Fruit fly (Drosophila melanogaster) whole organism, embryonic: ENCODE data around the gene Vajk2.

Source experiments
- Bdp1 ChIP-seq: fragments of 200-800 bp; sonication (Bioruptor generic); optimal IDR thresholded peaks from 3 replicates; lab custom pipeline; 2016; ENCODE audit warnings: missing biosample characterization, missing genetic modification characterization
- Bgb ChIP-seq: fragments of 200-800 bp; sonication (Bioruptor generic); IDR thresholded peaks from 2 replicates; pipeline ENCODE4 v1.3.6; 2022; ENCODE audit warnings: missing biosample characterization, missing genetic modification characterization; ENCODE audit not compliant: partially characterized antibody
- CG11247 ChIP-seq: fragments of 200-800 bp; sonication (Bioruptor generic); IDR thresholded peaks from 2 replicates; pipeline ENCODE4 v1.3.6; 2022; ENCODE audit warnings: missing biosample characterization, missing genetic modification characterization
- CG12071 ChIP-seq: fragments of 200-800 bp; sonication (Bioruptor generic); optimal IDR thresholded peaks from 3 replicates; lab custom pipeline; 2018; ENCODE audit warnings: missing biosample characterization, mild to moderate bottlenecking, missing genetic modification characterization
- CG14014 ChIP-seq: fragments of 200-800 bp; sonication (Bioruptor generic); IDR thresholded peaks from 2 replicates; pipeline ENCODE4 v1.3.6; 2022; ENCODE audit warnings: missing biosample characterization, missing genetic modification characterization
- CG14860 ChIP-seq: fragments of 200-800 bp; sonication (Bioruptor generic); IDR thresholded peaks from 3 replicates; pipeline ENCODE4 v1.3.6; 2022; ENCODE audit warnings: missing biosample characterization, missing genetic modification characterization; ENCODE audit not compliant: partially characterized antibody
- CG14965 ChIP-seq: fragments of 200-800 bp; sonication (Bioruptor generic); optimal IDR thresholded peaks from 2 replicates; lab custom pipeline; 2016; ENCODE audit warnings: missing biosample characterization, missing genetic modification characterization, borderline replicate concordance
- CG1602 ChIP-seq: fragments of 200-800 bp; sonication (Bioruptor generic); optimal IDR thresholded peaks from 3 replicates; lab custom pipeline; 2016; ENCODE audit warnings: missing biosample characterization, missing genetic modification characterization
- CG1647 ChIP-seq: fragments of 200-800 bp; sonication (Bioruptor generic); optimal IDR thresholded peaks from 3 replicates; lab custom pipeline; 2016; ENCODE audit warnings: missing biosample characterization, missing genetic modification characterization
- CG17186 ChIP-seq: fragments of 200-800 bp; sonication (Bioruptor generic); optimal IDR thresholded peaks from 3 replicates; lab custom pipeline; 2017; ENCODE audit warnings: missing biosample characterization, missing genetic modification reagents, missing genetic modification characterization
- CG17328 ChIP-seq: fragments of 200-800 bp; sonication (Bioruptor generic); IDR thresholded peaks from 2 replicates; pipeline ENCODE4 v1.3.6; 2022; ENCODE audit warnings: missing biosample characterization, missing genetic modification characterization
- CG17829 ChIP-seq: fragments of 200-800 bp; optimal IDR thresholded peaks from 2 replicates; lab custom pipeline; 2019; ENCODE audit warnings: missing biosample characterization, mild to moderate bottlenecking, missing genetic modification characterization, moderate library complexity
- CG18476 ChIP-seq: fragments of 200-800 bp; sonication (Bioruptor generic); optimal IDR thresholded peaks from 2 replicates; lab custom pipeline; 2016; ENCODE audit warnings: missing biosample characterization, mild to moderate bottlenecking, missing genetic modification characterization
- CG18764 ChIP-seq: fragments of 200-800 bp; sonication (Bioruptor generic); optimal IDR thresholded peaks from 3 replicates; lab custom pipeline; 2016; ENCODE audit warnings: missing biosample characterization, missing genetic modification characterization
- CG2678 ChIP-seq: fragments of 200-800 bp; sonication (Bioruptor generic); optimal IDR thresholded peaks from 3 replicates; lab custom pipeline; 2019; ENCODE audit warnings: missing biosample characterization, mild to moderate bottlenecking, missing genetic modification characterization, moderate library complexity
- CG2889 ChIP-seq: fragments of 200-800 bp; sonication (Bioruptor generic); IDR thresholded peaks from 3 replicates; pipeline ENCODE4 v1.3.6; 2022; ENCODE audit warnings: missing biosample characterization, missing genetic modification characterization
- CG6683 ChIP-seq: fragments of 200-800 bp; sonication (Bioruptor generic); optimal IDR thresholded peaks from 2 replicates; lab custom pipeline; 2017; ENCODE audit warnings: missing biosample characterization, mild to moderate bottlenecking, missing genetic modification characterization, missing genetic modification reagents
- CG8359 ChIP-seq: fragments of 200-800 bp; sonication (Bioruptor generic); optimal IDR thresholded peaks from 2 replicates; lab custom pipeline; 2017; ENCODE audit warnings: missing biosample characterization, mild to moderate bottlenecking, missing genetic modification characterization, borderline replicate concordance
- CG9215 ChIP-seq: fragments of 200-800 bp; sonication (Bioruptor generic); IDR thresholded peaks from 2 replicates; pipeline ENCODE4 v1.3.6; 2022; ENCODE audit warnings: missing biosample characterization, missing genetic modification characterization
- CG9609 ChIP-seq: fragments of 200-800 bp; sonication (Bioruptor generic); optimal IDR thresholded peaks from 3 replicates; lab custom pipeline; 2016; ENCODE audit warnings: missing biosample characterization, missing genetic modification characterization
- CrebB ChIP-seq: fragments of 200-800 bp; sonication (Bioruptor generic); optimal IDR thresholded peaks from 3 replicates; lab custom pipeline; 2018; ENCODE audit warnings: missing biosample characterization, mild to moderate bottlenecking, missing genetic modification characterization
- Fer2 ChIP-seq: fragments of 200-800 bp; sonication (Bioruptor generic); optimal IDR thresholded peaks from 2 replicates; lab custom pipeline; 2018; ENCODE audit warnings: missing biosample characterization, mild to moderate bottlenecking, missing genetic modification characterization, moderate library complexity
- Fer3 ChIP-seq: fragments of 200-800 bp; sonication (Bioruptor generic); optimal IDR thresholded peaks from 2 replicates; lab custom pipeline; 2018; ENCODE audit warnings: missing biosample characterization, mild to moderate bottlenecking, missing genetic modification characterization, moderate library complexity
- Lhr ChIP-seq: fragments of 200-800 bp; sonication (Bioruptor generic); optimal IDR thresholded peaks from 3 replicates; lab custom pipeline; 2017; ENCODE audit warnings: mild to moderate bottlenecking, missing biosample characterization, missing genetic modification reagents, missing genetic modification characterization
- Max ChIP-seq: fragments of 200-800 bp; sonication (Bioruptor generic); optimal IDR thresholded peaks from 2 replicates; lab custom pipeline; 2016; ENCODE audit warnings: missing biosample characterization, mild to moderate bottlenecking, missing genetic modification characterization
- Meics ChIP-seq: fragments of 200-800 bp; sonication (Bioruptor generic); optimal IDR thresholded peaks from 2 replicates; lab custom pipeline; 2017; ENCODE audit warnings: missing biosample characterization, mild to moderate bottlenecking, missing genetic modification characterization
- PHDP ChIP-seq: fragments of 200-800 bp; sonication (Bioruptor generic); optimal IDR thresholded peaks from 3 replicates; lab custom pipeline; 2018; ENCODE audit warnings: missing biosample characterization, mild to moderate bottlenecking, missing genetic modification characterization, moderate library complexity
- Pdp1 ChIP-seq, 2 experiments: fragments of 200-800 bp; sonication (Bioruptor generic); optimal IDR thresholded peaks; 3 replicates each; lab custom pipeline; 2016; ENCODE audit warnings: missing biosample characterization in 2 of 2, missing genetic modification characterization in 2 of 2, mild to moderate bottlenecking in 1 of 2, moderate library complexity in 1 of 2
- Sin3A ChIP-seq: fragments of >200 bp; optimal IDR thresholded peaks from 2 replicates; lab custom pipeline; 2018
- Sry-δ ChIP-seq: fragments of 200-800 bp; sonication (Bioruptor generic); optimal IDR thresholded peaks from 2 replicates; lab custom pipeline; 2016; ENCODE audit warnings: missing biosample characterization, missing genetic modification characterization
- Vsx1 ChIP-seq: fragments of 200-800 bp; sonication (Bioruptor generic); optimal IDR thresholded peaks from 2 replicates; lab custom pipeline; 2017; ENCODE audit warnings: missing biosample characterization, mild to moderate bottlenecking, missing genetic modification characterization, missing genetic modification reagents
- aop ChIP-seq: fragments of 200-800 bp; sonication (Bioruptor generic); IDR thresholded peaks from 2 replicates; pipeline ENCODE4 v1.3.6; 2022; ENCODE audit warnings: missing biosample characterization, missing genetic modification characterization
- az2 ChIP-seq: fragments of 200-800 bp; sonication (Bioruptor generic); optimal IDR thresholded peaks from 3 replicates; lab custom pipeline; 2016; ENCODE audit warnings: missing biosample characterization, missing genetic modification characterization
- cato ChIP-seq: fragments of 200-800 bp; sonication (Bioruptor generic); optimal IDR thresholded peaks from 2 replicates; lab custom pipeline; 2016; ENCODE audit warnings: missing biosample characterization, missing genetic modification characterization, borderline replicate concordance
- da ChIP-seq: fragments of 200-800 bp; sonication (Bioruptor generic); optimal IDR thresholded peaks from 2 replicates; lab custom pipeline; 2016; ENCODE audit warnings: missing biosample characterization, missing genetic modification characterization
- dysf ChIP-seq: fragments of 200-800 bp; sonication (Bioruptor generic); IDR thresholded peaks from 3 replicates; pipeline ENCODE4 v1.3.6; 2022; ENCODE audit warnings: missing biosample characterization, missing genetic modification characterization
- exex ChIP-seq: fragments of 200-800 bp; sonication (Bioruptor generic); optimal IDR thresholded peaks from 4 replicates; lab custom pipeline; 2018; ENCODE audit warnings: missing biosample characterization, mild to moderate bottlenecking, missing genetic modification characterization, moderate library complexity
- luna ChIP-seq: fragments of 200-800 bp; sonication (Bioruptor generic); optimal IDR thresholded peaks from 2 replicates; lab custom pipeline; 2016; ENCODE audit warnings: missing biosample characterization, missing genetic modification characterization
- rib ChIP-seq: fragments of 200-800 bp; sonication (Bioruptor generic); IDR thresholded peaks from 2 replicates; pipeline ENCODE4 v1.3.6; 2022; ENCODE audit warnings: missing biosample characterization, missing genetic modification characterization
- sna ChIP-seq: fragments of 200-800 bp; sonication (Bioruptor generic); IDR thresholded peaks from 2 replicates; pipeline ENCODE4 v1.3.6; 2022; ENCODE audit warnings: missing biosample characterization, missing genetic modification characterization; ENCODE audit not compliant: partially characterized antibody
- tio ChIP-seq: fragments of 200-800 bp; sonication (Bioruptor generic); optimal IDR thresholded peaks from 2 replicates; lab custom pipeline; 2017; ENCODE audit warnings: missing biosample characterization, missing genetic modification characterization, inconsistent platforms
- tna ChIP-seq: fragments of 200-800 bp; sonication (Bioruptor generic); IDR thresholded peaks from 2 replicates; pipeline ENCODE4 v1.3.6; 2022; ENCODE audit warnings: missing biosample characterization, missing genetic modification characterization; ENCODE audit not compliant: partially characterized antibody
- trh ChIP-seq: fragments of 200-800 bp; sonication (Bioruptor generic); optimal IDR thresholded peaks from 2 replicates; lab custom pipeline; 2016; ENCODE audit warnings: missing biosample characterization, missing genetic modification characterization
- tup ChIP-seq: fragments of 200-800 bp; sonication (Bioruptor generic); optimal IDR thresholded peaks from 2 replicates; lab custom pipeline; 2016; ENCODE audit warnings: missing biosample characterization, mild to moderate bottlenecking, missing genetic modification characterization, moderate library complexity
- vfl ChIP-seq: fragments of 200-800 bp; sonication (Bioruptor generic); optimal IDR thresholded peaks from 2 replicates; lab custom pipeline; 2016; ENCODE audit warnings: missing biosample characterization, missing genetic modification characterization
- z ChIP-seq: fragments of 200-800 bp; sonication (Bioruptor generic); IDR thresholded peaks from 3 replicates; pipeline ENCODE4 v1.3.6; 2022; ENCODE audit warnings: missing biosample characterization, missing genetic modification characterization

The Vajk2 gene

DNA sequence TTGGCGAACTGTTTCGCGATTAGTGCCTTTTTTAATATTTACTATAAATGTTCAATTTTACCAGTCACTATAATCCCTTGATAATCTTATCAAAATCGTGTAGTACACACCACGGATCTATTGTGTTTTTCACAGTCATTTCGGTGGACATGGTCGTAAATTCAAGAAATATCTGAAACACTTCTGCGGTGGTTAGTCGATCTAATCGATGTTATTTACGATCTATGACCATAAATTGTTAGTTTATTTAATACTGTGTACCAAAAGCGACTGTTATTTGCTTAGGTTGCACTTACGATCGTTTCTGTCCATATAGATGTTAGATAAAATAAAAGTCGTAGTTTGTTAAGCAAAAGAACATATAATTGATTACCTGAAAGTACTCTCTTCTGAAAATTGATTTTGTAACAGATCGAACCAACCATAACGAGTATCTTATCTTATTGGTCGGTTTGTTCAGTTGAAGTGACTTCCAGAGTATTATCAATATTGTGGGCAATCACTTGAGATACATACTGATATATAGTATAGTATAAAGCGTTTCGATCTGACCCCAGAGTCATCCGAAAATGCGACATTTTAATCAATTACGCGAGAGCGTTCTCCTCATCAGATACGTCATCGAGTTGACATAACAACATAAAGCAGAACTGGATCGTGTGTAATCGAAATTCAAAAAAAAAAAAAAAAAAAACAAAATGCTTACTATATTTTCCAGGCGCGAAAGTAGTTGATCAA lies 28.5 kb downstream of the Vajk2 start (continued):
- TF ChIP-seq CG17186 (GFP tag; lab: Kevin White, UChicago) (no peak), tup (no peak), PHDP (tag; lab: Kevin White, UChicago) (no peak), CG17829 (tag; lab: Kevin White, UChicago) (no peak)

DNA sequence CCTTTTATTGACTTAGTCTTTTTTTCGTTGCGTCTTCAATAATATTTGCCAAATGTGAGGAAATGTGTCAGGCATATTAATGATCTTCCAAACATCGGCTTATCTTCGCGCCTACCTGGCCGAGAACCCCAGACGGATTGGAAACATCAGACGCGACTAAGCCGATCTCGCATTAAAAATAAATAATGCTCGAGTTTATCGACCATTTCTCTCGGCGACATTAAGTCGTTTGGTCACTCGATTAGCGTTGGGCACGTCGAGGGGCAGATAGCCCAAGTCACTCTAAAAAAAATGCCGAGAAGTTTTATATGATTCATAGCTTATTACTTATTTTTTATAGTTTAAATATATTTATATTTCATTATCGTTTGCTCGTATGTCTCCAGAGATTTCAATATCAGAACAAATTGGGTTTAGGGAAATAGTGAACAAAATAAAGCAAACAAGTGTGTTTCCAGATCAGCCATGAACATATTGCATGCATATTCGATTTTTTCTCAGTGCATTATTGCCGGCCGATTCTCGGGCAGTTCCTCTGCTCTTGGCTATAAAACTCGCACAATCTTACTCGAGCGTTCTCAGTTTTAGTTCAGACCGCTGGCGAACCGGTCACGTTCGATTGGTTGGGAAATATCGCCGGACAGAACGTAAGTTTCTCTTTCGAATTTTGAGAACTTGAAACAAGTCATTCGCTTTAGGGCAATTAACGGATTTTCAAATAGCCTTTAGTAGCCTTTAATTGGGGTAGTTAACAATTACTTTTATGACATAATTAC lies 29.2 kb downstream of the Vajk2 start, which contains the start of gene Ance:
Gene Ance, plus strand, starts transcription at position 574 of the 776 bp plus-strand sequence.
- TF ChIP-seq az2, result no peak
- TF ChIP-seq cato, result no peak
- no peak for TF ChIP-seq aop (GFP tag; lab: Robert Waterston, UW)
- TF ChIP-seq rib, result peak; percentile 34; the same call in 1 of the 2 replicates
- TF ChIP-seq CG1647 (GFP tag; lab: Kevin White, UChicago), result no peak
- TF ChIP-seq Fer3 (tag; lab: Kevin White, UChicago), result peak; percentile 46
- TF ChIP-seq z (GFP tag; lab: Robert Waterston, UW), result no peak
- TF ChIP-seq CG17328 (GFP tag; lab: Robert Waterston, UW), result no peak
- no peak for TF ChIP-seq Fer2 (tag; lab: Kevin White, UChicago)
- TF ChIP-seq Bdp1, result no peak
- TF ChIP-seq Meics (GFP tag; lab: Kevin White, UChicago), result peak; percentile 61
- TF ChIP-seq Vsx1 (GFP tag; lab: Kevin White, UChicago), result peak; percentile 63
- TF ChIP-seq CG2678 (tag; lab: Kevin White, UChicago), result peak; percentile 69
- TF ChIP-seq CG2889 (GFP tag; lab: Robert Waterston, UW), result no peak
- peak; percentile 99 for TF ChIP-seq exex
- no peak for TF ChIP-seq trh
- TF ChIP-seq CG14860, result no peak
- no peak for TF ChIP-seq CG1602 (GFP tag; lab: Kevin White, UChicago)
- TF ChIP-seq CrebB, result peak; percentile 0
- no peak; the same call in 1 of the 2 replicates for TF ChIP-seq Bgb (GFP tag; lab: Robert Waterston, UW)
- TF ChIP-seq vfl (GFP tag; lab: Kevin White, UChicago), result no peak
- no peak for TF ChIP-seq CG6683 (GFP tag; lab: Kevin White, UChicago)
- peak; percentile 66 for TF ChIP-seq CG11247 (GFP tag; lab: Robert Waterston, UW)
- TF ChIP-seq tio (GFP tag; lab: Kevin White, UChicago), result no peak
- TF ChIP-seq CG9215 (GFP tag; lab: Robert Waterston, UW), result peak; percentile 39; the same call in 1 of the 2 replicates
- no peak for TF ChIP-seq tna (GFP tag; lab: Robert Waterston, UW)
- no peak for TF ChIP-seq CG14965 (GFP tag; lab: Kevin White, UChicago)
- peak in 1 of 2 experiments; percentile 0 for TF ChIP-seq Pdp1 (GFP tag; optimal IDR thresholded peaks at IDR 0.05; lab: Kevin White, UChicago)
- TF ChIP-seq CG12071 (GFP tag; lab: Kevin White, UChicago), result no peak
- TF ChIP-seq dysf, result peak; percentile 44; the same call in 2 of the 3 replicates
- no peak for TF ChIP-seq da
- TF ChIP-seq Sry-δ (GFP tag; lab: Kevin White, UChicago), result no peak
- no peak for TF ChIP-seq CG8359 (GFP tag; lab: Kevin White, UChicago)
- no peak for TF ChIP-seq luna (GFP tag; lab: Kevin White, UChicago)
- TF ChIP-seq Sin3A (lab: Kevin White, UChicago), result no peak
- no peak for TF ChIP-seq CG18764 (GFP tag; lab: Kevin White, UChicago)
- TF ChIP-seq CG9609, result no peak
- no peak for TF ChIP-seq sna (GFP tag; lab: Robert Waterston, UW)
- TF ChIP-seq Lhr (GFP tag; lab: Kevin White, UChicago), result no peak
- TF ChIP-seq CG18476, result peak; percentile 32
- TF ChIP-seq CG14014, result no peak
- no peak for TF ChIP-seq Max (GFP tag; lab: Kevin White, UChicago)
